Fruit fly (Drosophila melanogaster) whole organism, larva: Measurements from ENCODE around the gene CG15814.

Experiments
- noc ChIP-seq: fragments of 200-800 bp; sonication (Bioruptor generic); optimal IDR thresholded peaks from 3 replicates; lab custom pipeline; 2019; ENCODE audit warnings: missing biosample characterization, mild to moderate bottlenecking, missing genetic modification characterization, moderate library complexity

The CG15814 gene

DNA sequence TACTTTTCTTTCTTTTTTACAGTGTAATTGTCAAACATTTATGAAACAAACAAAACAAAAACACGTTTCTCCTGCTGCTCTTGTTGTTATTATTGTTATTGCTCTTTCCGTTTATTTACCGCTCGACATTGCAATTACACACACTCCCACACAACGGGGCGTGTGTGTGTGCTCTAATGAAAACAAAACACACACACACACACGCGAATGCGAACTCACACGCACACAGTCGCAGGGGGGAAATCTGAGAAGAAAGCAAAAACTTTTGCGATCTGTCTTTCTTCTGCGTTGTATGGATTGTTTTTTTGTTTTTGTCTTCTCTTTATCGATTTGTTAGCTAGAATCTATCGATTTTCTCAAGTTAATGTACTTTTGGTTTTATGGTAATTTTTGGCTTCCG is 27.8 kb upstream of the CG15814 start:
- TF ChIP-seq noc (tag; lab: Kevin White, UChicago) = no peak

DNA sequence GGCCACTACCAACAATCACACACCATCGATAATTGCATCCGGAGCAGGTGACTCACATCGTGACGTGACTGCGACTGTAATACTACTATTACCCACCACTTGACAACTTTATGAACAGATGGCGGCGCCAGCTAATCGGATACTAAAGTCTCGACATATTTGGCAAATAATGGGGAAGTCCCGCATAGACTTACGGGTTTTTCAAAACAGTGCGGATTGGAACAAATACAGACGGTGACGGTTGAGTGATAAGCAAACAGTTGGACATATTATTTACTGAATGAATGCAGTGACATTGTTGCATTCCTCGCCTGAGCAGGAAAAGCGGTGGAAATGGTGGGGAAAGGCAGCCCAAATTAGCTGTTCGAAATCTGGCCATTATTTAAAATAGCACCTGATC is 26.4 kb upstream of the CG15814 start:
- no peak for TF ChIP-seq noc (tag; lab: Kevin White, UChicago)

DNA sequence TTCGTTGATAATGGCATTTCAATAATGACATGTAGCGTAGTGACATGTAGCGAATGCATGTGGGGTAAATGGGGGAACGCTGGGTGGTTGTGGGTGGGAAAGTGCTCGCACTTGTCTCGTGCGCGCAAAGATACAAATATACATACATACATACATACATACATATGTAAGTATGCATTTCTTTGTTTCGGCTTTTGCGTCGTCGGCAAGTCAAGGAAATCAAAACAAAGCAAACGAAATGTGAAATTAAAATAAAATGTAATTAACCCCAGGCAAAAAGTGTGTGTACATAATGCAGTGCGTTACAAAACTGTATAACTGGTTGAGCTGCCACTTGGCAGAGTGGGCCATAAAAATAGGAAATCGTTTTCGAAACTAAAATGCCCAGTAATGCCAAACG is 25.6 kb upstream of the CG15814 start:
- no peak for TF ChIP-seq noc (tag; lab: Kevin White, UChicago)

DNA sequence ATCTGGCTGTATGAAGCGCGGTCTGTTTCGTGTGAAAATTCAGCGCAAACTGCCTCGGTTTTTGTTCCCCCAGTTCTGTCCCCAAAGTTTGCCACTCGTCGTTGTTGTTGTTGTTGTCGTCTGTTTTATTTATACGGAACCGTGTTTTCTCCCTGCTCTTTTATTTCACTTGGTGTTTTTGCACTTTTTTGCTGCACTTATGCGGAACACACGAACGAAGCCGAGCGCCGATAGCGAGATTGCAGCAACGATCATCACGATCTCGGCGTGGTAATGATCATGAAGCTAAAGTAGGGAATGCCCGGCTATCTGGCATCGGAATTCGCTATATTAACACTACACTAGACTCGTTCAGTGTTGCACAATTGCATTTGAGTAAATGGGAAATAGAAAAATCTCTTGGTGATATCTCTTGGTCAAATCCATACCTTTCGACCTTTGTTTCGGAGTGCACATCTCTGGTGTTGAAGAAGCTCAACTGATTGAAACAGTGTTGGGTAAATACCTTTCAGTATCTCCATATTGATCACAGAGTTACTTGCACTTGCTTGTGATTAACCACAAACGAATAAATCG is 25.0 kb upstream of the CG15814 start:
- TF ChIP-seq noc (tag; lab: Kevin White, UChicago) = no peak

DNA sequence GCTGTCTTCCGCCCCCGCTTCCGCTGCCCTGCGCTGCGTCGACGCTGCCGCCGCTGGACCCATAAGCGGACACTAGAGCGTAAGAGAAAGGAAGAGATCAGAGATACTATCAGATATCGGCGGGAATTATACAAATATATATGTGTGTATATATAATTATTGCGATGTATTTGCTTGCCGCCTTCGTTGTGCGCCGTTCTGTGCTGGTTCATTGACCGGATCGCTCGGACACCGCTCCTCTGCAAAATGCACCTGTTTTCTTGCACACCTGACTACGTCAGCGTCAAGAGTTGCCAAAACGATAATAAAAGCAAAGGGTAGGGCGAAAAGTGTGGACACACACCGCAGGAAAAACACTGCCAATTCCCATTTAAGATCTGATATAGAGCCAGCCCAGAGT is 23.2 kb upstream of the CG15814 start:
- TF ChIP-seq noc (tag; lab: Kevin White, UChicago) = no peak

DNA sequence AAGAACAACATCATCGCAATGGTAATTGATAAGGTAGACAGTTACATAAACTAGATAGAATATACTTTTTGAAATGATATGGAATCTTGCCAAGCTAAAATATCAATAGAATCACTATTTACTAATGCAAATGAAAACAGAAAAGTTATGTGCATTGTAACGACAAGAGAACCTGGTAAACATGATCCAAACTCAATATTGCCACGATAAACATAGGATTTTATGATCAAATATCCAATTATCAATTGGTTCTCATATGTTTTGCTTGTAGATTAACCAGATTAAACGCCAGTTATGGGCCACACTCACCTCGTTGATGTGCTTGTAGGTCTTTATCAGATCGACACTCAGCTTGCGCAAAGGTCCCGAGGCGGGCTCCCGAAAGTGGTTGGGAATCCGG is 22.2 kb upstream of the CG15814 start:
- TF ChIP-seq noc (tag; lab: Kevin White, UChicago) = no peak

DNA sequence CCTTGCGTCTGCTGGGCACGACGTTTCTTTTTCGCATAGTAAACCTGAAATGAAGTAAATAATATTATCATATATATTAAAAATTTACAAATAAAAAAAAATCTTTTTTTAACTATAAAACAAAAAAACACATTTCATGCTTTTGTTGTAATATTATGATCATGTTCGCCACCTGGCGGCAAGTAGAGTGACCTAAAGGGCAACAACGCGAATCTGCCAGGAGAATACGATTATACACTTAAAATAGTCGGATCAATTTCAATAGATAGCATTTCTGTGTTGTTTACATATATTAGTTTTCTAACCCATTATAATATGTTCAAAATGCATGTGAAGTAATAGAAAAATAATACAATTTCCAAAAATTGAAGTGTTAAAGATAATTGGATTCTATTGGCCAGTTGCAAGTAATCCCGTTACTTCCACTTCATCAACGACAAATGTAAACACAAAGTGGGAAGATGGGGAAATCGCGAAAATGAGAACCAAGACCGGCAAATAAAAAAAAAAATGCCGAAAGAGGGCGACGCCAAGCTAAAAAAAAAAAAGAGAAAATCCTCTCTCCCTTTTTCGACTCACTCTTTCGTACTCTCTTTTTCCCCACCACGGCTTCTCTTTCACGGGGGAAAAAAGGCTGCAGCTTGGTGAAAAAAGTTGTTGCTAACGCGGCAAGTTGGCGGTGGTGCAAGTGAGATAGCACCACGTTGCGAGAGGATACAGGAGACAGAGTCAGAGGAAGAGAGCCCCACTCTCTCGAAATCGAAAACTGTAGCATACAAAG is 20.7 kb upstream of the CG15814 start:
- TF ChIP-seq noc (tag; lab: Kevin White, UChicago) = no peak

DNA sequence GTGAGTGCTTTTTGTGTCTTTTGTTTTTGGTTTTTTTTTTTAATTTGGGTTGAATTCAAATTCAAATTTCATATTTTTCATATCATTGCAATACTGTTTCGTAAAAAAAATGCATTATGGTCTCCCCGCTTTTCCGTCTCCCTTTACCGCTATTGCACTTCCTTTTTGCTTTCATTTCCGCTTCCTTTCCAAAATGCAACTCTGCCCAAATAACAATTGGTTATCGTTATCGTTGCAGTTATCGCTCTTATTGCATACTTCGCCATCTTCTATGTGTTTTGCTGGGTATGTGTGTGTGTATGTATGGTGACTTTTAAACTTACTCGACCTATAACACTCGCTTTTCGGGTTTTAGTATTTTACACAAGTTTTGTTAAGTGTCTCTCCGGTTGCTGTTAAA is 15.0 kb upstream of the CG15814 start:
- no peak for TF ChIP-seq noc (tag; lab: Kevin White, UChicago)

DNA sequence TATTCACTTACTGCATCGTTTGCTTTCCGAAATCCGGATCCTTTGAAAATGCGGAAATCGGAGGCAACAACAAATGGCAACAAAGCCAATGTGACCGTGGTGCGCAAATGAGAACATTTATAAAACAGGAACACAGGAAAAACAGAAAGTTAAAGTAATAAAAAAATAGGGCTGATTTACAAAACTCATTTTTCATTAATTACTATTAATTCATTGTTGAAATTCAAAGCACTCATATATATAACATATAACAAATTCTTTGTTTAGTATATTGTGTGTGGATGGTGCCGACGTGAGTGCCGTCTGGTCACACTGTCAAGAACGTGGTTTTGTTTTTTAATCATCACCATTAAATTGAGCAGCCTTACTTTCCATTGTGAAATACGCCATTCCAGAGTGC is 10.6 kb upstream of the CG15814 start, which contains the start of the genes Arp8 and CG6769:
Gene Arp8, minus strand, starts transcription at position 90 of the 400 bp plus-strand sequence.
Gene CG6769, plus strand, starts transcription at position 292 of the 400 bp plus-strand sequence.
- no peak for TF ChIP-seq noc (tag; lab: Kevin White, UChicago)

DNA sequence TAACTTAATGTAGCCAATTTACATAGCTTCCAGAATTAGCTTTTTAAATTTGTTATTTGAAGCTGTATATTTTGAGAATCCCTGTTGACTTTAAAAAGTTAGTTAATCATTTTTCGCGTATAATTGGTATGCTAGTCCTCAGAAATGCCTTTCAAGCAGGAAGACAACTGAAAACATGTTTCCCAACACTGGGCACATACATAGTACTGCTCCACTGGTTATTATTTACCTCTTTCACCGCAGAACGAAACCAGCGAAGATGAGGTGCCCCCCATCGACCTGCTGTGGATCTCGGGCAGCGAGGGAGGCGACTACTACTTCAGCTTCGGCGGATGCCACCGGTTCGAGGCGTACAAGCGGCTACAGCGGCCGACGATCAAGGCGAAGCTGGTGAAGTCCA is 7.7 kb upstream of the CG15814 start:
- no peak for TF ChIP-seq noc (tag; lab: Kevin White, UChicago)

DNA sequence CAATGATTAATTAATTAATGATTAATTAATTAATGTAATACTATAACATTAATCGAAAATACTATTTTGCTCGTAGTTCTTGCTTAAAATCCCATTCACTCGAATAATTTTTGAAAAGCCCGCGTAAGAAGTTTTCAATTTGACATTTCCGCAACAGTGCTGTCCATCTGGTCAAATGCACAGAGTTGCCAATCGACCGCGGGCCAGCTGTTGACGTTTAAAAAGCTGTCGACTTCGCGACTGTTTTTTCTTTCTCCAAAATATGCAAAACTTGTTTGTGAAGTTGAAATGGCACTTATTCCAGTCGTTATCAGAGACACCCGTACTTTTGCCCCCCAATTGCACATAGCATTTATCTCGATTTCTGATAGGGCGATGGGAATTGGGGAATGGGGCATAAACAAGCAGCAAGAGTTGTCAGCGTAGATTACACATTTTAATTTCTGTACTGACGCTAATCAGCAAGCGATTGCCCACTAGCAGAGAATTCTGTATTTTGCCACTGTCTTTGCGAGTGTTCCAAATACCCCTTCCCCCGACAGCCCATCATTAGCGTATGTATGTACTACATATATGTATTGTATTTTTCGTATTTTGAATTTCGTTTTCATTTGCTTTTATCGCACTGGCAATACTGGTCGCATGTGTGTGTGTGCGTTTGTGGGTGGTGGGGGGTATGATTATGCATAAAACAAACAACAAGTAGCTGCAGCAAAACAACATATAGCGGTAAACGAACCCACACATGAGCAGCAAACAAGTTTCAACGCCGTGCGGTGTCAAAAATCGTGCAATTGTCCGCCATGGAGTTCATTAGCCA is 6.5 kb upstream of the CG15814 start, which contains the start of gene Srx:
Gene Srx, plus strand, starts transcription at position 517 of the 820 bp plus-strand sequence.
- peak; percentile 54 for TF ChIP-seq noc (tag; lab: Kevin White, UChicago)

DNA sequence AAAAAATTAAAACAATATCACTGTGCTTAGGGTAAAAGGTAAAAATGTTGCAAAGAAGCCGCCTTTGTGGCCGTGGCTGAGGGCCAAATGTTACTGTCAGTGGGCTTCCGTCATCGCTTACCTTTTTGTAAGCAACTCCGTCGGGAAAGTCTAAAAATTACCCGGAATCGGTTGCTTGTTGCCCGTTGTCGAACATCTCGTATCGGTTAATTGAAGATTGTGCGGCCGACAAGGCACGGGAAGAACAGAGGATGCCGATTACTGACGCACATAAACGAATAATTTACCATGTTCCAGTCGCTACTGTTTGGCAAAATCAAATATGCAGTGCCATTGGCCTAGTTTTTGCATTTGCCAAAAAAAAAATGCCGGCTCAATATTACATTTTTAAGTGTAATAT is 5.9 kb upstream of the CG15814 start, which contains the start of gene Mco4:
Gene Mco4, minus strand, starts transcription at position 101 of the 400 bp plus-strand sequence.
- no peak for TF ChIP-seq noc (tag; lab: Kevin White, UChicago)

DNA sequence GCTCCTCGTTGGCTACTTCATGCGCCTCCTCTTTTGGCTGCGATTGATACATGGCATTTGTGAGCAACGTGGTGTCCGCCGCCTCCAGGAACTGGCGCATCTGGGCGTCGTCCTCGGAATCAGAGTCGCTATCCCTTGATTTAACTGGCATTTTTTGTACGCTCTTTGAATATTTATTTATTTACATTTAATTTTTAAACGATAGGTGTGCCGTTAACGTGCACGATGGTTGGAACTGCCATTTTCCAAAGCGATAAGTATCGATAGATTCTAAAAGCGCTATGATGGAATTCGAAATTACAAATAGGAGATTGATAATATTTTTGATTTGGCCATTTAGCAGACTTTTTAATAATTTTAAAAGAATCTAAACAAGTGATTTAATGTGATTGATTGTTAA is 2.3 kb upstream of the CG15814 start, which contains the start of gene CG32554:
Gene CG32554, minus strand, starts transcription at position 229 of the 400 bp plus-strand sequence.
- TF ChIP-seq noc (tag; lab: Kevin White, UChicago) = no peak

DNA sequence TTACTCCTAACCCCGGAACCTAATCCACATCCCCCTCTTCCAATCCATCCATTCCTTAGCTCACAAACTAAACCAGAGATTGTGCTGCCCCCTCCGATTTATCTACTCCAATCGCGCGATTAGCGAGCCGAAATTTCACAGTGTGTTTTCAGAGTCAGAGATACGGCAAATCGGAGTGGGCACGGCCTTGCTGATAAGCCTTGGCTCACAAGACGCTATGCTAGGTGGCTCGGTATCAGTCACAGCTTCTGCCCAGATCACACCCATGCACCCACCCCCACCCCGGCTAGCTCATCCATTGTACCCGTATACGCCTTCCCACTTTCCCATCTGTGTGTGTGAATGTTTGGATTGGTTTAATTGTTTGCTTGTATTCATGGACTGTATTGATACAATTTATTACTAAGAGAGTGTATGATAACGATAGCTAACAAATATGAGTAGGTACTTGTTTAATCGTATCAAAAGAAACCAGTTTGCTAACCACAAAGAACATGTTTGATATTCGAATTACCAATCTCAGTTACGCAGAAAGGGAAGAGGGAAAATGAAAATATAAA is 4.2 kb downstream of the CG15814 start:
- TF ChIP-seq noc (tag; lab: Kevin White, UChicago) = no peak

DNA sequence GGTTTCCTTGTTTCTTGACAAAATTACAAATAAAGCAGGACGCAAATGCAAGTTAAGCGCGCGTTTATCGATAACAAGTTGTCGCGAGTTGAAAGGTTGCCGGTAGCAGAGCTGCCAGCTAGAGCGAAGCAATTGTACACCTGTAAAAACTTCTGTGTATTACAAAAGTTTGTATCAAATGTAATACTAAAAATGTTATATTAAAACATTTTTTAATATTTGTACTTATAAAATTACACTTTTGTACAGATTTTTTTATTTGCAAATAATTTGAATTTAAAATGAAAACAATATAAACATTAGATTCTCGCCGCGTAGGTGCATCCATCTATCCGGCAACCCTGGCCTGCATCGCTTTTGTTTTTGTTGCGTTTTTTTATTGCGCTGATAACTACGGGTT is 5.5 kb downstream of the CG15814 start, which contains the start of the genes CG8142 and Ucp4A:
Gene CG8142, minus strand, starts transcription at position 82 of the 400 bp plus-strand sequence.
Gene Ucp4A, plus strand, starts transcription at position 327 of the 400 bp plus-strand sequence.
- TF ChIP-seq noc (tag; lab: Kevin White, UChicago) = peak; percentile 81
